Fruit fly (Drosophila melanogaster) whole organism, embryonic: ENCODE data around the gene Arp10.

Experiments used
- B-H1 ChIP-seq: fragments of 200-800 bp; sonication (Bioruptor generic); IDR thresholded peaks from 3 replicates; pipeline ENCODE4 v1.3.6; 2022; ENCODE audit warnings: missing biosample characterization, missing genetic modification characterization
- BEAF-32 ChIP-seq: fragments of 200-800 bp; sonication (Bioruptor generic); optimal IDR thresholded peaks from 3 replicates; lab custom pipeline; 2017; ENCODE audit warnings: missing biosample characterization, missing genetic modification characterization, mild to moderate bottlenecking, moderate library complexity, missing genetic modification reagents
- CG10147 ChIP-seq: fragments of 200-800 bp; sonication (Bioruptor generic); optimal IDR thresholded peaks from 2 replicates; lab custom pipeline; 2019; ENCODE audit warnings: missing biosample characterization, mild to moderate bottlenecking, missing genetic modification characterization, moderate library complexity
- CG10462 ChIP-seq: fragments of 200-800 bp; sonication (Bioruptor generic); optimal IDR thresholded peaks from 2 replicates; lab custom pipeline; 2016; ENCODE audit warnings: missing biosample characterization, missing genetic modification characterization
- CG10565 ChIP-seq: fragments of 200-800 bp; sonication (Bioruptor generic); optimal IDR thresholded peaks from 3 replicates; lab custom pipeline; 2016; ENCODE audit warnings: missing biosample characterization, mild to moderate bottlenecking, missing genetic modification characterization
- CG10979 ChIP-seq: fragments of 200-800 bp; sonication (Bioruptor generic); optimal IDR thresholded peaks from 2 replicates; lab custom pipeline; 2018; ENCODE audit warnings: missing biosample characterization, mild to moderate bottlenecking, missing genetic modification characterization, moderate library complexity
- CG12769 ChIP-seq: fragments of 200-800 bp; sonication (Bioruptor generic); optimal IDR thresholded peaks from 2 replicates; lab custom pipeline; 2019; ENCODE audit warnings: missing biosample characterization, mild to moderate bottlenecking, missing genetic modification characterization, moderate library complexity
- CG18011 ChIP-seq: fragments of 200-800 bp; sonication (Bioruptor generic); optimal IDR thresholded peaks from 2 replicates; lab custom pipeline; 2017; ENCODE audit warnings: missing biosample characterization, missing genetic modification characterization, mild to moderate bottlenecking, moderate library complexity, missing genotype
- CG1832 ChIP-seq: fragments of 200-800 bp; sonication (Bioruptor generic); optimal IDR thresholded peaks from 2 replicates; lab custom pipeline; 2017; ENCODE audit warnings: missing biosample characterization, mild to moderate bottlenecking, missing genetic modification characterization, inconsistent platforms
- CG30020 ChIP-seq: fragments of 200-800 bp; optimal IDR thresholded peaks from 2 replicates; lab custom pipeline; 2019; ENCODE audit warnings: missing biosample characterization, mild to moderate bottlenecking, missing genetic modification characterization, moderate library complexity
- CG32767 ChIP-seq: fragments of 200-800 bp; sonication (Bioruptor generic); IDR thresholded peaks from 2 replicates; pipeline ENCODE4 v1.3.6; 2022; ENCODE audit warnings: missing biosample characterization, missing genetic modification characterization
- CG34376 ChIP-seq: fragments of 200-800 bp; sonication (Bioruptor generic); optimal IDR thresholded peaks from 2 replicates; lab custom pipeline; 2018; ENCODE audit warnings: missing biosample characterization, mild to moderate bottlenecking, missing genetic modification characterization
- CG6175 ChIP-seq: fragments of 200-800 bp; sonication (Bioruptor generic); IDR thresholded peaks from 3 replicates; pipeline ENCODE4 v1.3.6; 2022; ENCODE audit warnings: missing biosample characterization, missing genetic modification characterization
- CG6272 ChIP-seq: fragments of 200-800 bp; sonication (Bioruptor generic); IDR thresholded peaks from 2 replicates; pipeline ENCODE4 v1.3.6; 2022; ENCODE audit warnings: missing biosample characterization, missing genetic modification characterization
- CG6791 ChIP-seq: fragments of 200-800 bp; sonication (Bioruptor generic); IDR thresholded peaks from 3 replicates; pipeline ENCODE4 v1.3.6; 2022; ENCODE audit warnings: missing biosample characterization, missing genetic modification characterization; ENCODE audit not compliant: partially characterized antibody
- CG8478 ChIP-seq: fragments of >200 bp; optimal IDR thresholded peaks from 2 replicates; lab custom pipeline; 2018
- Dp ChIP-seq: fragments of 200-800 bp; sonication (Bioruptor generic); optimal IDR thresholded peaks from 2 replicates; lab custom pipeline; 2018; ENCODE audit warnings: missing biosample characterization, mild to moderate bottlenecking, missing genetic modification characterization, moderate library complexity
- Drgx ChIP-seq: fragments of 200-800 bp; sonication (Bioruptor generic); IDR thresholded peaks from 2 replicates; pipeline ENCODE4 v1.3.6; 2022; ENCODE audit warnings: missing biosample characterization, missing genetic modification characterization
- Ets65A ChIP-seq: fragments of 200-800 bp; sonication (Bioruptor generic); peaks from one replicate; lab custom pipeline; 2016; ENCODE audit warnings: missing biosample characterization, missing genetic modification characterization
- HHEX ChIP-seq: fragments of 200-800 bp; sonication (Bioruptor generic); optimal IDR thresholded peaks from 3 replicates; lab custom pipeline; 2017; ENCODE audit warnings: missing biosample characterization, mild to moderate bottlenecking, missing genetic modification characterization, missing genetic modification reagents
- Hr78 ChIP-seq, 2 experiments: fragments of 200-800 bp in 1 of 2; fragments of >200 bp in 1 of 2; sonication (Bioruptor generic) in 1 of 2; optimal IDR thresholded peaks; 2 replicates each; lab custom pipeline; 2017 to 2019; ENCODE audit warnings: missing biosample characterization in 2 of 2, missing genetic modification characterization in 2 of 2, mild to moderate bottlenecking in 1 of 2, moderate library complexity in 1 of 2
- Med ChIP-seq: fragments of 200-800 bp; sonication (Bioruptor generic); peaks from one replicate; lab custom pipeline; 2016; ENCODE audit warnings: missing biosample characterization, missing genetic modification characterization, mild to moderate bottlenecking, inconsistent platforms, moderate library complexity
- Mrtf ChIP-seq: fragments of 200-800 bp; sonication (Bioruptor generic); IDR thresholded peaks from 3 replicates; pipeline ENCODE4 v1.3.6; 2022; ENCODE audit warnings: missing biosample characterization, missing genetic modification characterization
- NFAT ChIP-seq: fragments of 200-800 bp; sonication (Bioruptor generic); IDR thresholded peaks from 2 replicates; pipeline ENCODE4 v1.3.6; 2022; ENCODE audit warnings: missing biosample characterization, missing genetic modification characterization
- Nf-YB ChIP-seq: fragments of 200-800 bp; sonication (Bioruptor generic); optimal IDR thresholded peaks from 3 replicates; lab custom pipeline; 2019; ENCODE audit warnings: missing biosample characterization, mild to moderate bottlenecking, missing genetic modification characterization, moderate library complexity
- Optix ChIP-seq: fragments of 200-800 bp; sonication (Bioruptor generic); IDR thresholded peaks from 3 replicates; pipeline ENCODE4 v1.3.6; 2022; ENCODE audit warnings: missing biosample characterization, missing genetic modification characterization
- Side ChIP-seq: fragments of 200-800 bp; sonication (Bioruptor generic); optimal IDR thresholded peaks from 2 replicates; lab custom pipeline; 2016; ENCODE audit warnings: missing biosample characterization, missing genetic modification characterization
- Sry-δ ChIP-seq: fragments of 200-800 bp; sonication (Bioruptor generic); optimal IDR thresholded peaks from 2 replicates; lab custom pipeline; 2016; ENCODE audit warnings: missing biosample characterization, missing genetic modification characterization
- Ssrp ChIP-seq: fragments of 200-800 bp; sonication (Bioruptor generic); optimal IDR thresholded peaks from 2 replicates; lab custom pipeline; 2018; ENCODE audit warnings: missing biosample characterization, mild to moderate bottlenecking, missing genetic modification characterization, moderate library complexity
- Xbp1 ChIP-seq: fragments of 200-800 bp; sonication (Bioruptor generic); optimal IDR thresholded peaks from 3 replicates; lab custom pipeline; 2016; ENCODE audit warnings: missing biosample characterization, mild to moderate bottlenecking, missing genetic modification characterization
- ara ChIP-seq: fragments of 200-800 bp; sonication (Bioruptor generic); IDR thresholded peaks from 2 replicates; pipeline ENCODE4 v1.3.6; 2022; ENCODE audit warnings: missing biosample characterization, missing genetic modification characterization
- ash1 ChIP-seq: fragments of 200-800 bp; sonication (Bioruptor generic); optimal IDR thresholded peaks from 2 replicates; lab custom pipeline; 2018; ENCODE audit warnings: missing biosample characterization, mild to moderate bottlenecking, missing genetic modification characterization
- crc ChIP-seq: fragments of 200-800 bp; sonication (Bioruptor generic); optimal IDR thresholded peaks from 2 replicates; lab custom pipeline; 2016; ENCODE audit warnings: missing biosample characterization, missing genetic modification characterization
- crol ChIP-seq: fragments of 200-800 bp; sonication (Bioruptor generic); IDR thresholded peaks from 2 replicates; pipeline ENCODE4 v1.3.6; 2022; ENCODE audit warnings: missing biosample characterization, missing genetic modification characterization
- dimm ChIP-seq: fragments of 200-800 bp; sonication (Bioruptor generic); IDR thresholded peaks from 2 replicates; pipeline ENCODE4 v1.3.6; 2022; ENCODE audit warnings: missing biosample characterization, missing genetic modification characterization
- disco-r ChIP-seq: fragments of 200-800 bp; sonication (Bioruptor generic); optimal IDR thresholded peaks from 2 replicates; lab custom pipeline; 2016; ENCODE audit warnings: missing biosample characterization, missing genetic modification characterization
- grau ChIP-seq: fragments of 200-800 bp; optimal IDR thresholded peaks from 3 replicates; lab custom pipeline; 2019; ENCODE audit warnings: missing biosample characterization, mild to moderate bottlenecking, missing genetic modification characterization, moderate library complexity
- gt ChIP-seq: fragments of 200-800 bp; sonication (Bioruptor generic); IDR thresholded peaks from 2 replicates; pipeline ENCODE4 v1.3.6; 2022; ENCODE audit warnings: missing biosample characterization, missing genetic modification characterization
- hb ChIP-seq: fragments of 200-800 bp; sonication (Bioruptor generic); IDR thresholded peaks from 3 replicates; pipeline ENCODE4 v1.3.6; 2022; ENCODE audit warnings: missing biosample characterization, missing genetic modification characterization; ENCODE audit not compliant: partially characterized antibody
- hbn ChIP-seq: fragments of 200-800 bp; sonication (Bioruptor generic); IDR thresholded peaks from 2 replicates; pipeline ENCODE4 v1.3.6; 2022; ENCODE audit warnings: missing biosample characterization, missing genetic modification characterization; ENCODE audit not compliant: partially characterized antibody
- odd ChIP-seq: fragments of 200-800 bp; sonication (Bioruptor generic); optimal IDR thresholded peaks from 2 replicates; lab custom pipeline; 2017; ENCODE audit warnings: missing biosample characterization, mild to moderate bottlenecking, missing genetic modification characterization
- p53 ChIP-seq: fragments of 200-800 bp; sonication (Bioruptor generic); optimal IDR thresholded peaks from 2 replicates; lab custom pipeline; 2016; ENCODE audit warnings: missing biosample characterization, missing genetic modification characterization
- pfk ChIP-seq: fragments of 200-800 bp; sonication (Bioruptor generic); optimal IDR thresholded peaks from 2 replicates; lab custom pipeline; 2018; ENCODE audit warnings: missing biosample characterization, mild to moderate bottlenecking, missing genetic modification characterization, moderate library complexity
- pros ChIP-seq: fragments of 200-800 bp; sonication (Bioruptor generic); optimal IDR thresholded peaks from 3 replicates; lab custom pipeline; 2019; ENCODE audit warnings: missing biosample characterization, mild to moderate bottlenecking, missing genetic modification characterization, moderate library complexity
- ranshi ChIP-seq: fragments of 200-800 bp; sonication (Bioruptor generic); IDR thresholded peaks from 2 replicates; pipeline ENCODE4 v1.3.6; 2022; ENCODE audit warnings: missing biosample characterization, missing genetic modification characterization
- row ChIP-seq: fragments of 200-800 bp; sonication (Bioruptor generic); IDR thresholded peaks from 3 replicates; pipeline ENCODE4 v1.3.6; 2022; ENCODE audit warnings: missing biosample characterization, missing genetic modification characterization
- tna ChIP-seq: fragments of 200-800 bp; sonication (Bioruptor generic); IDR thresholded peaks from 2 replicates; pipeline ENCODE4 v1.3.6; 2022; ENCODE audit warnings: missing biosample characterization, missing genetic modification characterization; ENCODE audit not compliant: partially characterized antibody
- ttk ChIP-seq: fragments of 200-800 bp; sonication (Bioruptor generic); IDR thresholded peaks from 2 replicates; pipeline ENCODE4 v2.1.2; 2022; ENCODE audit warnings: missing biosample characterization, missing genetic modification characterization
- tx ChIP-seq: fragments of 200-800 bp; sonication (Bioruptor generic); optimal IDR thresholded peaks from 2 replicates; lab custom pipeline; 2016; ENCODE audit warnings: missing biosample characterization, missing genetic modification characterization
- wor ChIP-seq: fragments of 200-800 bp; sonication (Bioruptor generic); IDR thresholded peaks from 2 replicates; pipeline ENCODE4 v1.3.6; 2022; ENCODE audit warnings: missing biosample characterization, missing genetic modification characterization

Gene Arp10

dm6 chrX:19684048-19684447, 38.1 kb upstream of the Arp10 start (continued):
- TF ChIP-seq wor (GFP tag; lab: Robert Waterston, UW) (no peak), Mrtf (GFP tag; lab: Robert Waterston, UW) (no peak), pfk (GFP tag; lab: Kevin White, UChicago) (no peak), CG10147 (GFP tag; lab: Kevin White, UChicago) (no peak), CG18011 (no peak), ash1 (no peak), CG6791 (GFP tag; lab: Robert Waterston, UW) (no peak), ttk (no peak), CG32767 (no peak), CG10565 (GFP tag; lab: Kevin White, UChicago) (no peak), BEAF-32 (GFP tag; lab: Kevin White, UChicago) (no peak), CG34376 (GFP tag; lab: Kevin White, UChicago) (no peak), dimm (GFP tag; lab: Robert Waterston, UW) (no peak), row (peak; percentile 23; the same call in 1 of the 3 replicates), gt (GFP tag; lab: Robert Waterston, UW) (no peak), Ets65A (GFP tag; lab: Kevin White, UChicago) (no peak), crc (no peak), Hr78 (GFP tag; optimal IDR thresholded peaks at IDR 0.05; lab: Kevin White, UChicago) (no peak), tx (GFP tag; lab: Kevin White, UChicago) (no peak), HHEX (no peak), tna (GFP tag; lab: Robert Waterston, UW) (no peak), Ssrp (tag; lab: Kevin White, UChicago) (no peak), Nf-YB (GFP tag; lab: Kevin White, UChicago) (no peak), ranshi (peak; percentile 24; the same call in 1 of the 2 replicates), ara (GFP tag; lab: Robert Waterston, UW) (0 out of 2 replicates have a peak, but pooled peaks have one; percentile 37), Med (no peak), Optix (GFP tag; lab: Robert Waterston, UW) (0 out of 3 replicates have a peak, but pooled peaks have one; percentile 27), crol (GFP tag; lab: Robert Waterston, UW) (peak; percentile 75)

dm6 chrX:19683040-19683875, 37.3 kb upstream of the Arp10 start, which contains the start of the genes dome and Ubqn:
dome (minus strand) TSS chrX:19683518.
Ubqn (plus strand) TSS chrX:19683808.
- TF ChIP-seq odd: peak; percentile 11
- no peak for TF ChIP-seq Xbp1 (GFP tag; lab: Kevin White, UChicago)
- TF ChIP-seq CG8478 (lab: Kevin White, UChicago): peak; percentile 83
- TF ChIP-seq NFAT (GFP tag; lab: Robert Waterston, UW): peak; percentile 3; the same call in 1 of the 2 replicates
- no peak for TF ChIP-seq CG10462 (GFP tag; lab: Kevin White, UChicago)
- peak; percentile 41 for TF ChIP-seq p53
- TF ChIP-seq dimm (GFP tag; lab: Robert Waterston, UW): no peak
- TF ChIP-seq CG1832: peak; percentile 92
- TF ChIP-seq Dp: peak; percentile 49
- TF ChIP-seq CG6175: no peak
- peak; percentile 87 for TF ChIP-seq hbn
- TF ChIP-seq CG30020 (tag; lab: Kevin White, UChicago): peak; percentile 63
- no peak for TF ChIP-seq disco-r (GFP tag; lab: Kevin White, UChicago)
- TF ChIP-seq Drgx (GFP tag; lab: Robert Waterston, UW): no peak
- TF ChIP-seq CG12769: peak; percentile 37
- TF ChIP-seq CG6272: 0 out of 2 replicates have a peak, but pooled peaks have one; percentile 14
- TF ChIP-seq hb (GFP tag; lab: Robert Waterston, UW): peak; percentile 93
- no peak for TF ChIP-seq CG10979 (tag; lab: Kevin White, UChicago)
- TF ChIP-seq Sry-δ (GFP tag; lab: Kevin White, UChicago): peak; percentile 93
- TF ChIP-seq grau (tag; lab: Kevin White, UChicago): peak; percentile 1
- no peak for TF ChIP-seq B-H1 (GFP tag; lab: Robert Waterston, UW)
- TF ChIP-seq Side: peak; percentile 7
- no peak for TF ChIP-seq pros (GFP tag; lab: Kevin White, UChicago)
